Worm (Caenorhabditis elegans) whole organism, L3 larva: Measurements from ENCODE around the gene ugt-64.

Source experiments
- ama-1 ChIP-seq: fragments of 150-350 bp; optimal IDR thresholded peaks from 2 replicates; lab custom pipeline; 2018
- elt-1 ChIP-seq: fragments of 150-350 bp; optimal IDR thresholded peaks from 2 replicates; lab custom pipeline; 2014; ENCODE audit warnings: missing biosample characterization, missing genetic modification characterization
- lin-39 ChIP-seq: fragments of 150-350 bp; optimal IDR thresholded peaks from 2 replicates; lab custom pipeline; 2018; ENCODE audit warnings: missing biosample characterization, missing genetic modification reagents, missing genetic modification characterization
- nhr-23 ChIP-seq: fragments of 150-350 bp; optimal IDR thresholded peaks from 2 replicates; lab custom pipeline; 2014; ENCODE audit warnings: missing biosample characterization, missing genetic modification reagents, missing genetic modification characterization

DNA sequence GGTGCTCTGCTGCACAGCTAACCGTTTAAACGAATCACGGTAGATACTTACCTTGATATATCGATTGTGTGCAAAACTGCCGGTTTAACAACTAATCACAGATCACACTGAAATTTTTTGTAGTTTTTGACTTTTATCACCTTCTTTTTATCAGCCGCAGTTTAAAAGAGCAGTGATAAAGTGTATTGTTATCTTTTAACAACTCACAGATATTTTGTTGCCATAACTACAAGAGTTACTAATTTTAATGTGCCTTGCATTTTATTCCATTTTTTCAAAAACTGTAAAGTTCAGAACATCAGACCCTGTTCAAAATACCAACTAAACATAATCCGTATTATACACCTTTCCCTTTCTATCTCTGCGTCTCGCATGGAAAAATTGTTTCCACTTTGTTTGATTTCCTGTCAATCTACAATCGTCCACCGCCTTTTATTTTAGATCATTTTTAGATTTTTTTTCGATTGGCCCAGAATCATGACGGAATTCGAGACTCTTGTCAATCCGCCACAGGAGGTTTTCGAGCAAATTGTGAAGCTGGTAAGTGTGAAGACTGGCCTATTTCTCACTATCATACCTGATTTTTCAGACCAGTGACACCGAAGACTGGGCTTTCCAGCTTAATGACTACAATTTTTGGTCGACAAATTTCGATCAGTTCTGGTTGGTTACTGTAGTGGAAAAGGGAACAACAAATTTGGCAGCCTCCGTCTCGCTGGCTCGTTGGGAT is 46.8 kb upstream of the ugt-64 start, which contains the start of gene T24A6.20:
- TF ChIP-seq nhr-23: no peak
- no peak for TF ChIP-seq ama-1 (lab: Kevin White, UChicago)
- no peak for TF ChIP-seq elt-1 (tag; lab: Kevin White, UChicago)
- no peak for TF ChIP-seq lin-39 (tag; lab: Kevin White, UChicago)
